Fruit fly (Drosophila melanogaster) whole organism: ENCODE results near the gene CG33702.
A peak's percentile ranks its signal among the peaks of the same experiment; 100 is the strongest.

ENCODE experiments used
- CG8478 ChIP-seq: fragments of >200 bp; optimal IDR thresholded peaks from 2 replicates; lab custom pipeline; 2018; ENCODE audit warnings: inconsistent platforms
- Dll ChIP-seq: fragments of >200 bp; optimal IDR thresholded peaks from 2 replicates; lab custom pipeline; 2017
- EcR ChIP-seq, 2 experiments: fragments of >200 bp; optimal IDR thresholded peaks; 2 replicates each; lab custom pipeline; 2017; ENCODE audit warnings: missing biosample characterization in 2 of 2, missing genetic modification characterization in 2 of 2, missing genetic modification reagents in 2 of 2
- pan ChIP-seq: fragments of >200 bp; optimal IDR thresholded peaks from 2 replicates; lab custom pipeline; 2017
- psq ChIP-seq: fragments of >200 bp; optimal IDR thresholded peaks from 2 replicates; lab custom pipeline; 2017
- usp ChIP-seq: fragments of >200 bp; optimal IDR thresholded peaks from 2 replicates; lab custom pipeline; 2017; ENCODE audit warnings: missing biosample characterization, missing genetic modification characterization, mixed read lengths

Gene CG33702

DNA sequence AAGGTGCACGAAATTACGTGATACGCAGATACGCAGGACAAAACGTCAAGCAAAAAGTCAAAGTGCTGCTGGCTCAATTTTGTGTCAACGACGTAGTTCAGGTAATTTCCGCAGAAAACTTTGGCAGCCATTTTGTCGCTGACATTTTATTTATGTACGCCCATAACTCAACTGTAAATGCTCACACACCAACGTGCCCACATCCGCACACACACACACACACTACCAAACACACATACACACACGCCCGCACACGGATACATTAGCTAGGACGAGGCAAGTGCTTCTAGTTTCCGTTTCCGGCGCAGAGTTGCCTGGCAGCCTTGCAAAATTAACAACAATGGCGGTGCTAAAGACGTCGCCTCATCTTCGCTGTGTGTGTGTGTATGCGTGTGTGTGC, 12.2 kb upstream of the CG33702 start, which contains the start of gene CG33700:
CG33700 (minus strand) TSS at position 101 of the 400 bp plus-strand sequence.
- TF ChIP-seq CG8478 (lab: Kevin White, UChicago) (no peak), EcR (GFP tag; optimal IDR thresholded peaks at IDR 0.05; lab: Kevin White, UChicago) (no peak), usp (no peak), pan (lab: Kevin White, UChicago) (no peak), psq (lab: Kevin White, UChicago) (no peak)

- no peak for TF ChIP-seq CG8478 (lab: Kevin White, UChicago)
- TF ChIP-seq psq (lab: Kevin White, UChicago) = no peak
- no peak for TF ChIP-seq Dll
Observed at dm6 chr3L:9512560-9512959, 649 bp downstream of the CG33702 start, which contains the start of gene CG33703. TSS of gene CG33703 (minus strand) at chr3L:9512660.

DNA sequence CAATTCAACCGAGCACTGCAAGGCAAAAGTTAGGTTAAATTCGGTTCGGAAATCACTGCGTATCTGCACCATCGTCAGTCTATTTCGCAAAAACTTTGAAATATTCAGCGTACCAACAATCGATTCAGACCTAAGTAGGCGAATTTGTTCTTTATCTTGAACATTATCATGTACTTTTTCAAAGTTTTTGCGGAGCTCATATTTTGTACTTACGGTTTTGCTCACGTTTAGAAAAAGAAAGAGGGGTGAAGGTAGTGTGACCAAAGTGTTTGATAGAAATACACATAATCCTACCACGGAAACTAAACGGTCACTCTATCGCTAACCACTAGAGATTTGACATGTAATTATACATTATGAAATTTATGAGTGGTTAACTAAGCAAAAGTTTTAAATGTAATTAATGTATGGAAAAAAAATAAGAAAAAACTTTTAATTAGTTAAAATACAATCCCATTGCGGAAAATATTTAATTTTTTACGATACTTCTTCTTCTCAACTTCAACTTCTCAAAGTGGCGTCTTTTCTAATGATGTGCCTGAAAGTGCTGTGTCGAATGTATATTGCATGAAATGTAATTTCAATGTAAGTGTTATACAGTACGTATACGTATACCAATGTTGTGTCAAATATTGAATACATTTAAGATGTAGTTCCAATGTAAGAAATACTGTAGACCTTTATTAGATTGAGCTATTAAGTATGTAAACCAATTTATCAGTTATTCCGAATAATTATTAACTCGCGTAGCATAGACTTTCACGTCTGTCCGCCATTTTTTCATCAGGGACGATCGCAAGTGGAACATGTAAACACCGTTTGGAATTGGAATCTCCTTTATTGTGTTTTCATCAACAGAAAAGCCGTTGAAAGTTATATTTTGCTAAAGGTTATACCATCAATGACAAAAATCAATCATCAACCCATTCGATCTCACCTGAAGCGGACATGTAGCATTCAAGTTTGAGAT, 1.6 kb downstream of the CG33702 start, which contains the start of gene RpS9:
RpS9 (minus strand) TSS at position 245 of the 970 bp plus-strand sequence.
- TF ChIP-seq EcR (GFP tag; optimal IDR thresholded peaks at IDR 0.05; lab: Kevin White, UChicago) (no peak), CG8478 (lab: Kevin White, UChicago) (no peak), pan (lab: Kevin White, UChicago) (no peak), psq (lab: Kevin White, UChicago) (no peak), Dll (no peak), usp (no peak)

dm6 chr3L:9509037-9509830, 4.0 kb downstream of the CG33702 start, which contains the start of gene CG3408:
TSS of gene CG3408 (minus strand) at chr3L:9509583.
- TF ChIP-seq CG8478 (lab: Kevin White, UChicago) (peak; percentile 37), EcR (GFP tag; optimal IDR thresholded peaks at IDR 0.05; lab: Kevin White, UChicago) (no peak)

- no peak for TF ChIP-seq Dll
- TF ChIP-seq pan (lab: Kevin White, UChicago) = peak; percentile 75
Observed at dm6 chr3L:9508653-9509036, 4.6 kb downstream of the CG33702 start.

DNA sequence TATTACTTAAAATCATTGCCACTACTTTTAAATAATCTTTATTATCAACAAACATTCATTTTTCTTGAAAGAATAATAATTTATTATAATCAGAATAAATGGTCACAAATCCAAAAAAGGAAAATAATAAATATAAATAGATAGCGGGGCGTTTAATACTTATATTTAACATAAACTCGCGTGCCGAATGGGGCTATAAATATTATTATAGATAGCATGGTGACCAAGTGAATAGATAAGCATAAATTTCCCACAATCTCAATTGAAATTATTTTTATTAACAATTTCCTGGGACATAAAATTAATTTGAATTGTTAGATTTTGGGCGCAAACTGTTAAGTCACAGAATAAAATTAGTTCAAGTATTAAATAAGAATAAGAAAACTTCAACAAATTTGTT, 6.8 kb downstream of the CG33702 start:
- TF ChIP-seq CG8478 (lab: Kevin White, UChicago) (no peak), psq (lab: Kevin White, UChicago) (no peak), usp (no peak), pan (lab: Kevin White, UChicago) (no peak), EcR (GFP tag; optimal IDR thresholded peaks at IDR 0.05; lab: Kevin White, UChicago) (no peak), Dll (no peak)

dm6 chr3L:9505713-9506062, 7.5 kb downstream of the CG33702 start:
- TF ChIP-seq Dll (no peak), CG8478 (lab: Kevin White, UChicago) (no peak), psq (lab: Kevin White, UChicago) (no peak), usp (no peak), EcR (GFP tag; optimal IDR thresholded peaks at IDR 0.05; lab: Kevin White, UChicago) (peak; percentile 49 to 61)

dm6 chr3L:9505007-9505712, 8.0 kb downstream of the CG33702 start, which contains the start of gene path:
TSS of gene path (minus strand) at chr3L:9505328.
- TF ChIP-seq EcR (GFP tag; optimal IDR thresholded peaks at IDR 0.05; lab: Kevin White, UChicago) (no peak), pan (lab: Kevin White, UChicago) (no peak), Dll (no peak), CG8478 (lab: Kevin White, UChicago) (no peak), psq (lab: Kevin White, UChicago) (no peak), usp (no peak)

- no peak for TF ChIP-seq pan (lab: Kevin White, UChicago)
- TF ChIP-seq psq (lab: Kevin White, UChicago) = no peak
- TF ChIP-seq usp = no peak
Observed at dm6 chr3L:9504530-9504929, 8.7 kb downstream of the CG33702 start.

DNA sequence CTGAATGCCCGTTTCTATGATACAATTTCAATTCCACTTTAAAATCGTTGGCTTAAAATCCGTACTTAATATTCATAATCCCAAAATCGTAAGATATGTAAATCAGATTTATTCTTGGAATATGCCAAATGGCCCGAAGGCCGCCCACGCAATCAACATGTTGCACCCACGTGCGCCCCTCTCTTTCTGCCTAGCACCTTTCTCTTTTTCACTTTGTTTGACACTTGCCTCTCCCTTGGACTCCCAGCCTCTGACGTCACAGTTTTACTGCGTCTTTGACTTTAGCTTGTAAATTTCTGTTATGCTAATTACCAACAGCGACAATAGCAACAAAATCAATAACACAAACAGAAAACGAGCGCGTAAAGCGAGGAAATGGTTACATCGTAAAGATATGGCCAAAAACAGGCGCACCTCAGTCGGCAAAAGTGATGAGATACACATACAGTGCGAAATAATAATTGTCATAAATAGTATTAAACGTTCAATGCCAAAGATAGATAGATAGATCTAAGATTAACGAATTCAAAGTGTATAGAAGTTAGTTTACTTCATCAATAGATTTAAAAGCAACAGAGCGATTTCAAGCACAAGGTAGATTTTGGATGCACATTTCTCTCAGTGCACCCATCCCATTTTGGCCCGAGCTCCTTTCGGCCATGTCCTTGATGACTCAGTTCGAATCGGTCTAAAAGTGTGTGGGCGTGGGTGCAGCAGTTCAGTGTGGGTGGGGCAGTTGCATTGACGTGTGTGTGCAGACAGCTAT, 9.5 kb downstream of the CG33702 start:
- TF ChIP-seq Dll (no peak), psq (lab: Kevin White, UChicago) (no peak), CG8478 (lab: Kevin White, UChicago) (no peak), pan (lab: Kevin White, UChicago) (no peak), EcR (GFP tag; optimal IDR thresholded peaks at IDR 0.05; lab: Kevin White, UChicago) (no peak), usp (no peak)

- no peak for TF ChIP-seq EcR (GFP tag; optimal IDR thresholded peaks at IDR 0.05; lab: Kevin White, UChicago)
- TF ChIP-seq usp = no peak
- TF ChIP-seq Dll = no peak
- no peak for TF ChIP-seq CG8478 (lab: Kevin White, UChicago)
- TF ChIP-seq pan (lab: Kevin White, UChicago) = no peak
- TF ChIP-seq psq (lab: Kevin White, UChicago) = no peak
Observed at dm6 chr3L:9502856-9503255, 10.4 kb downstream of the CG33702 start.
